Worm (Caenorhabditis elegans) whole organism, young adult: ENCODE data around the gene Y7A5A.2.

Experiments
- ama-1 ChIP-seq, 3 experiments: fragments of 150-350 bp in 1 of 3; sonication (generic microtip) in 2 of 3; optimal IDR thresholded peaks; 2 replicates each; lab custom pipeline; 2014 to 2018; ENCODE audit warnings: missing biosample characterization in 2 of 3, missing genetic modification characterization in 2 of 3, missing genetic modification reagents in 2 of 3
- dox-1 ChIP-seq: fragments of 200-800 bp; sonication (Bioruptor generic); IDR thresholded peaks from 2 replicates; pipeline ENCODE4 v1.3.6; 2022; ENCODE audit warnings: missing genetic modification reagents, missing genetic modification characterization, missing compliant biosample characterization
- dpl-1 ChIP-seq: fragments of 150-350 bp; optimal IDR thresholded peaks from 2 replicates; lab custom pipeline; 2014; ENCODE audit warnings: missing biosample characterization, missing genetic modification reagents, missing genetic modification characterization
- nfyb-1 ChIP-seq: fragments of 200-800 bp; sonication (Bioruptor generic); IDR thresholded peaks from 2 replicates; pipeline ENCODE4 v1.3.6; 2022; ENCODE audit warnings: missing genetic modification reagents, missing genetic modification characterization, missing compliant biosample characterization

Y7A5A.2 gene

DNA sequence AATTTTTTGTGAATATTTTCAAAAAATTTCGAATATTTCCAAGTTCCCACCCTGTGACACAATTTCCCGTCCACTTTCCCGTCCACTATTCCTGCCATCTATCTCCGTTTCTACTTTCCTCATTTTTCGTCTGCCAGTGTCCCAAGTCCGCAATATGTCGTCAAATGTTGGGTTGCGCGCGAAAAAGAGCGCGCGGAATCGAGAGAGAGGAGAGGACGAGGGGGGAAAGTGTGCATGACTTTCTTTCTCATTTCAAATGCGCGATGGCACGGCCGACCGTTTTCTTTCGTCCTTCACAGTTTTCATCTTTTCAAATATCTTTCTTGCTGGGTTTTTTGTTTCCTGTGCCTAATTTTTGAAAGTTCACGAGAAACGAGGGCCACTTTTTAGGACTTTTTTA is 47.5 kb downstream of the Y7A5A.2 start (continued):
- TF ChIP-seq nfyb-1 (GFP tag; lab: Robert Waterston, UW): no peak
- peak; percentile 46; the same call in 1 of the 2 replicates for TF ChIP-seq dox-1 (GFP tag; lab: Robert Waterston, UW)
- no peak for TF ChIP-seq ama-1 (optimal IDR thresholded peaks at IDR 0.05; lab: Kevin White, UChicago)
- TF ChIP-seq ama-1 (GFP tag; optimal IDR thresholded peaks at IDR 0.05; lab: Kevin White, UChicago): no peak
- TF ChIP-seq dpl-1 (GFP tag; lab: Kevin White, UChicago): peak; percentile 37
